Fruit fly (Drosophila melanogaster): Measurements from ENCODE around the gene CG32365.

Gene CG32365

dm6 chr3L:7883298-7883697 lies 14.5 kb downstream of the CG32365 start (continued):
- TF ChIP-seq CG16779 (GFP tag; IDR thresholded peaks at IDR 0.05) (no peak), CG5180 (GFP tag; optimal IDR thresholded peaks at IDR 0.05) (no peak), CG6813 (GFP tag; optimal IDR thresholded peaks at IDR 0.05) (no peak), Trl (optimal IDR thresholded peaks at IDR 0.05) (no peak), Trl (GFP tag; optimal IDR thresholded peaks at IDR 0.05) (no peak), YL-1 (GFP tag; optimal IDR thresholded peaks at IDR 0.05) (no peak), CG7839 (tag; optimal IDR thresholded peaks at IDR 0.05) (peak; percentile 27), CG30403 (GFP tag; optimal IDR thresholded peaks at IDR 0.05) (peak; percentile 44), HmgZ (tag; optimal IDR thresholded peaks at IDR 0.05) (no peak), sna (GFP tag; IDR thresholded peaks at IDR 0.05; ENCODE audit: partially characterized antibody) (no peak), ttk (GFP tag; IDR thresholded peaks at IDR 0.05) (no peak; the same call in 1 of the 2 replicates), ftz-f1 (GFP tag; optimal IDR thresholded peaks at IDR 0.05) (no peak), fd3F (GFP tag; optimal IDR thresholded peaks at IDR 0.05) (no peak), CG7786 (GFP tag; optimal IDR thresholded peaks at IDR 0.05) (no peak), CG13123 (GFP tag; optimal IDR thresholded peaks at IDR 0.05) (no peak), CG8290 (GFP tag; optimal IDR thresholded peaks at IDR 0.05) (no peak), CG8290 (tag; optimal IDR thresholded peaks at IDR 0.05) (no peak), lmd (GFP tag; IDR thresholded peaks at IDR 0.05) (peak; percentile 47; the same call in 1 of the 2 replicates), CG16863 (GFP tag; optimal IDR thresholded peaks at IDR 0.05) (no peak), Sox100B (GFP tag; optimal IDR thresholded peaks at IDR 0.05) (no peak), ase (GFP tag; IDR thresholded peaks at IDR 0.05) (no peak), knrl (GFP tag; IDR thresholded peaks at IDR 0.05; ENCODE audit: partially characterized antibody) (no peak), CG10267 (tag; optimal IDR thresholded peaks at IDR 0.05) (no peak), Dll (GFP tag; IDR thresholded peaks at IDR 0.05; ENCODE audit: partially characterized antibody) (no peak), HLH54F (GFP tag; optimal IDR thresholded peaks at IDR 0.05) (no peak), row (GFP tag; IDR thresholded peaks at IDR 0.05) (peak; percentile 57; the same call in 2 of the 3 replicates), Sry-δ (GFP tag; optimal IDR thresholded peaks at IDR 0.05) (no peak), sug (tag; optimal IDR thresholded peaks at IDR 0.05) (no peak), CG3838 (GFP tag; optimal IDR thresholded peaks at IDR 0.05) (no peak), ewg (GFP tag; optimal IDR thresholded peaks at IDR 0.05) (no peak), zfh1 (GFP tag; IDR thresholded peaks at IDR 0.05) (peak; percentile 50; the same call in 2 of the 3 replicates), CG12299 (tag; optimal IDR thresholded peaks at IDR 0.05) (no peak), run (tag; optimal IDR thresholded peaks at IDR 0.05) (no peak), CG2202 (tag; optimal IDR thresholded peaks at IDR 0.05) (no peak), zen (tag; optimal IDR thresholded peaks at IDR 0.05) (no peak), gsb (GFP tag; IDR thresholded peaks at IDR 0.05) (no peak), dimm (GFP tag; IDR thresholded peaks at IDR 0.05) (no peak), CG17802 (tag; optimal IDR thresholded peaks at IDR 0.05) (no peak), CG10565 (GFP tag; optimal IDR thresholded peaks at IDR 0.05) (no peak), CG17359 (tag; optimal IDR thresholded peaks at IDR 0.05) (no peak), Usf (GFP tag; optimal IDR thresholded peaks at IDR 0.05) (no peak), Atf6 (GFP tag; IDR thresholded peaks at IDR 0.05) (no peak), Deaf1 (tag; optimal IDR thresholded peaks at IDR 0.05) (no peak), Tbp (GFP tag; optimal IDR thresholded peaks at IDR 0.05) (no peak), CG3995 (GFP tag; optimal IDR thresholded peaks at IDR 0.05) (no peak), Scr (GFP tag; IDR thresholded peaks at IDR 0.05; ENCODE audit: partially characterized antibody) (no peak), zen2 (GFP tag; IDR thresholded peaks at IDR 0.05; ENCODE audit: partially characterized antibody) (no peak), CG14014 (GFP tag; IDR thresholded peaks at IDR 0.05) (peak; percentile 52; the same call in 1 of the 2 replicates), Neu2 (GFP tag; optimal IDR thresholded peaks at IDR 0.05; ENCODE audit: borderline replicate concordance) (no peak), BEAF-32 (GFP tag; optimal IDR thresholded peaks at IDR 0.05) (no peak), ERR (GFP tag; optimal IDR thresholded peaks at IDR 0.05) (no peak), CG18599 (GFP tag; optimal IDR thresholded peaks at IDR 0.05) (no peak)

All from whole organism, embryonic.